Worm (Caenorhabditis elegans): Measurements from ENCODE around the gene F47B7.5.
A peak's percentile ranks its signal among the peaks of the same experiment; 100 is the strongest.

F47B7.5 gene

ce11 chrX:3793389-3793788 lies 24.8 kb upstream of the F47B7.5 start:
- TF ChIP-seq php-3 (GFP tag; IDR thresholded peaks at IDR 0.05) (no peak), pqm-1 (tag; optimal IDR thresholded peaks at IDR 0.05) (no peak), Y5F2A.4 (GFP tag; optimal IDR thresholded peaks at IDR 0.05) (no peak), daf-12 (tag; optimal IDR thresholded peaks at IDR 0.05) (no peak), aha-1 (tag) (peak; percentile 96), daf-16 (GFP tag; optimal IDR thresholded peaks at IDR 0.05) (peak in 1 of 2 experiments; percentile 22), daf-16 (tag; optimal IDR thresholded peaks at IDR 0.05) (peak; percentile 81), rbr-2 (tag; optimal IDR thresholded peaks at IDR 0.05) (peak; percentile 7), ceh-20 (GFP tag; IDR thresholded peaks at IDR 0.05) (0 out of 2 replicates have a peak, but pooled peaks have one; percentile 10), madf-5 (GFP tag; IDR thresholded peaks at IDR 0.05) (peak; percentile 74 to 84; a peak in 1 of 4 replicates), unc-130 (GFP tag; optimal IDR thresholded peaks at IDR 0.05) (peak; percentile 20), duxl-1 (tag; optimal IDR thresholded peaks at IDR 0.05; ENCODE audit: poor library complexity) (peak; percentile 75), zip-2 (tag; optimal IDR thresholded peaks at IDR 0.05) (no peak), nhr-41 (GFP tag; IDR thresholded peaks at IDR 0.05) (no peak), nhr-6 (tag; optimal IDR thresholded peaks at IDR 0.05) (peak; percentile 54), T20F7.1 (GFP tag; optimal IDR thresholded peaks at IDR 0.05) (no peak), Y105C5A.15 (GFP tag; IDR thresholded peaks at IDR 0.05) (no peak), fos-1 (tag; optimal IDR thresholded peaks at IDR 0.05) (no peak), nhr-77 (tag; optimal IDR thresholded peaks at IDR 0.05) (no peak), mdl-1 (tag; optimal IDR thresholded peaks at IDR 0.05) (no peak), mes-2 (tag; optimal IDR thresholded peaks at IDR 0.05; ENCODE audit: poor library complexity, severe bottlenecking) (peak; percentile 53), unc-62 (GFP tag; optimal IDR thresholded peaks at IDR 0.05 in 1 of 2) (no peak), unc-62 (tag; optimal IDR thresholded peaks at IDR 0.05) (no peak), egl-27 (tag; optimal IDR thresholded peaks at IDR 0.05) (no peak), zfp-3 (GFP tag; conservative IDR thresholded peaks at IDR 0.05) (0 out of 2 replicates have a peak, but pooled peaks have one; percentile 43), dmd-6 (GFP tag; IDR thresholded peaks at IDR 0.05) (peak; percentile 54), nhr-10 (tag; optimal IDR thresholded peaks at IDR 0.05) (no peak), ces-1 (GFP tag; optimal IDR thresholded peaks at IDR 0.05) (no peak), lin-1 (GFP tag; IDR thresholded peaks at IDR 0.05) (peak; percentile 74; the same call in 1 of the 2 replicates), lir-3 (tag; optimal IDR thresholded peaks at IDR 0.05) (peak; percentile 50), ceh-32 (tag; optimal IDR thresholded peaks at IDR 0.05; ENCODE audit: poor library complexity) (no peak), snpc-1.2 (GFP tag; IDR thresholded peaks at IDR 0.05) (peak; percentile 83), tra-1 (GFP tag; IDR thresholded peaks at IDR 0.05) (peak; percentile 75), zip-11 (GFP tag; IDR thresholded peaks at IDR 0.05) (no peak), ama-1 (optimal IDR thresholded peaks at IDR 0.05) (no peak), nhr-102 (tag; optimal IDR thresholded peaks at IDR 0.05) (peak; percentile 32), daf-19 (GFP tag; conservative IDR thresholded peaks at IDR 0.05) (0 out of 2 replicates have a peak, but pooled peaks have one; percentile 61), F44E2.7 (GFP tag; IDR thresholded peaks at IDR 0.05) (no peak), ceh-82 (tag; optimal IDR thresholded peaks at IDR 0.05) (no peak), T26A8.4 (GFP tag; IDR thresholded peaks at IDR 0.05) (no peak), D1046.2 (GFP tag; IDR thresholded peaks at IDR 0.05) (peak; percentile 63; the same call in 1 of the 2 replicates), mdt-29 (GFP tag; IDR thresholded peaks at IDR 0.05) (peak; percentile 57; the same call in 1 of the 2 replicates), Y48G9A.11 (GFP tag; IDR thresholded peaks at IDR 0.05) (0 out of 2 replicates have a peak, but pooled peaks have one; percentile 27), saeg-2 (GFP tag; IDR thresholded peaks at IDR 0.05) (no peak), lin-38 (GFP tag; IDR thresholded peaks at IDR 0.05) (no peak; the same call in 1 of the 2 replicates), nhr-111 (GFP tag; optimal IDR thresholded peaks at IDR 0.05) (no peak), hlh-30 (tag; optimal IDR thresholded peaks at IDR 0.05; ENCODE audit: insufficient read depth) (peak; percentile 32), R02D3.7 (tag; optimal IDR thresholded peaks at IDR 0.05) (no peak), hlh-11 (tag; optimal IDR thresholded peaks at IDR 0.05) (peak; percentile 20), F10B5.3 (tag; optimal IDR thresholded peaks at IDR 0.05) (no peak), spr-1 (tag; optimal IDR thresholded peaks at IDR 0.05) (no peak), aly-2 (tag; optimal IDR thresholded peaks at IDR 0.05) (no peak)
